Worm (Caenorhabditis elegans): Measurements from ENCODE around the gene ZK757.10.

DNA sequence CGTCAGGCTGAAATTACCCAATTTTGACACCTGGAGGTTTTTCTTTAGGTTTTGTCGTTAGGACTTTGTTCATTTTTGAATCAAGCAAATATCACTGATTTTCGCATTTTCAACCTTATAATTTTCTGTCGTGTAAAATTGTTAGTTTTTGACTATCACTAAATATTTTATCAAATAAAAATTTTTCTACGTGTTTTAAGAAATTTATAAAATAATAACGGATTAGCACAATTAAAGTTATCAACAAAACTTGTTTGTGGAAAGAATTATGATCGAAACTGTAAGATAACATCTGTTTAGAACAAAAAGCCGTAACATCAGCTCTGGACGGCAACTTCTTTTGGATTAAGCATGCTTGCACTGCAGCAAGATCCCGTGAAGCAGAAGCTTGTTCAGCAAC is 45.8 kb downstream of the ZK757.10 start, which contains the start of gene cbp-2:
- no peak for TF ChIP-seq ceh-88 (GFP tag; IDR thresholded peaks at IDR 0.05)
- TF ChIP-seq blmp-1 (tag; optimal IDR thresholded peaks at IDR 0.05) = no peak
- TF ChIP-seq ceh-82 (tag; optimal IDR thresholded peaks at IDR 0.05) = no peak
- TF ChIP-seq fkh-8 (tag; optimal IDR thresholded peaks at IDR 0.05) = no peak
- TF ChIP-seq ztf-11 (tag; optimal IDR thresholded peaks at IDR 0.05) = no peak
- TF ChIP-seq elt-3 (tag; optimal IDR thresholded peaks at IDR 0.05) = no peak
- no peak for TF ChIP-seq unc-62 (GFP tag; optimal IDR thresholded peaks at IDR 0.05)
- no peak for TF ChIP-seq fos-1 (tag; optimal IDR thresholded peaks at IDR 0.05)
- TF ChIP-seq aha-1 (tag; optimal IDR thresholded peaks at IDR 0.05) = no peak
- no peak for TF ChIP-seq zag-1 (tag; optimal IDR thresholded peaks at IDR 0.05)
- no peak for TF ChIP-seq mep-1 (tag; optimal IDR thresholded peaks at IDR 0.05)
- no peak for TF ChIP-seq elt-2 (tag; optimal IDR thresholded peaks at IDR 0.05)
- TF ChIP-seq sptf-1 (tag; optimal IDR thresholded peaks at IDR 0.05) = no peak
- TF ChIP-seq lin-35 (GFP tag; optimal IDR thresholded peaks at IDR 0.05) = no peak
